Worm (Caenorhabditis elegans) whole organism, early embryonic: ENCODE measurements around the gene K05B2.2.

Experiments used
- F13C5.2 ChIP-seq: sonication (generic microtip); optimal IDR thresholded peaks from 2 replicates; lab custom pipeline; 2017; ENCODE audit warnings: mild to moderate bottlenecking, missing genetic modification characterization, inconsistent platforms, missing compliant biosample characterization
- aly-1 ChIP-seq: sonication (generic microtip); optimal IDR thresholded peaks from 2 replicates; lab custom pipeline; 2016; ENCODE audit warnings: missing genetic modification characterization, missing compliant biosample characterization
- ama-1 ChIP-seq: fragments of 150-350 bp; optimal IDR thresholded peaks from 2 replicates; lab custom pipeline; 2014
- ceh-36 ChIP-seq: sonication (generic microtip); optimal IDR thresholded peaks from 2 replicates; lab custom pipeline; 2016; ENCODE audit warnings: missing genetic modification characterization, inconsistent platforms, missing compliant biosample characterization
- ets-7 ChIP-seq: sonication (generic microtip); optimal IDR thresholded peaks from 2 replicates; lab custom pipeline; 2016; ENCODE audit warnings: missing genotype, missing genetic modification characterization, missing compliant biosample characterization
- flt-1 ChIP-seq: fragments of 200-800 bp; sonication (Bioruptor generic); IDR thresholded peaks from 2 replicates; pipeline ENCODE4 v1.3.6; 2022; ENCODE audit warnings: missing genetic modification characterization, missing compliant biosample characterization
- hmbx-1 ChIP-seq: sonication (generic microtip); optimal IDR thresholded peaks from 2 replicates; lab custom pipeline; 2016; ENCODE audit warnings: mild to moderate bottlenecking, missing genetic modification characterization, missing compliant biosample characterization
- hmg-4 ChIP-seq: fragments of 200-800 bp; sonication (Bioruptor generic); optimal IDR thresholded peaks from 2 replicates; lab custom pipeline; 2018; ENCODE audit warnings: mild to moderate bottlenecking, missing genetic modification characterization, missing compliant biosample characterization
- hnd-1 ChIP-seq: sonication (generic microtip); optimal IDR thresholded peaks from 2 replicates; lab custom pipeline; 2016; ENCODE audit warnings: missing genetic modification characterization, missing compliant biosample characterization
- pes-1 ChIP-seq: fragments of 200-800 bp; sonication (Bioruptor generic); IDR thresholded peaks from 2 replicates; pipeline ENCODE4 v1.3.6; 2022; ENCODE audit warnings: missing genetic modification reagents, missing genetic modification characterization, missing compliant biosample characterization
- scrt-1 ChIP-seq: fragments of 200-800 bp; sonication (Bioruptor generic); IDR thresholded peaks from 2 replicates; pipeline ENCODE4 v1.3.6; 2022; ENCODE audit warnings: missing genetic modification characterization, missing compliant biosample characterization
- tbx-11 ChIP-seq: fragments of 200-800 bp; sonication (Bioruptor generic); IDR thresholded peaks from 2 replicates; pipeline ENCODE4 v1.3.6; 2022; ENCODE audit warnings: missing genetic modification characterization, missing compliant biosample characterization
- tbx-37 ChIP-seq: fragments of 200-800 bp; sonication (Bioruptor generic); conservative IDR thresholded peaks from 2 replicates; pipeline ENCODE4 v1.3.6; 2022; ENCODE audit warnings: missing genetic modification reagents, missing genetic modification characterization, missing compliant biosample characterization

DNA sequence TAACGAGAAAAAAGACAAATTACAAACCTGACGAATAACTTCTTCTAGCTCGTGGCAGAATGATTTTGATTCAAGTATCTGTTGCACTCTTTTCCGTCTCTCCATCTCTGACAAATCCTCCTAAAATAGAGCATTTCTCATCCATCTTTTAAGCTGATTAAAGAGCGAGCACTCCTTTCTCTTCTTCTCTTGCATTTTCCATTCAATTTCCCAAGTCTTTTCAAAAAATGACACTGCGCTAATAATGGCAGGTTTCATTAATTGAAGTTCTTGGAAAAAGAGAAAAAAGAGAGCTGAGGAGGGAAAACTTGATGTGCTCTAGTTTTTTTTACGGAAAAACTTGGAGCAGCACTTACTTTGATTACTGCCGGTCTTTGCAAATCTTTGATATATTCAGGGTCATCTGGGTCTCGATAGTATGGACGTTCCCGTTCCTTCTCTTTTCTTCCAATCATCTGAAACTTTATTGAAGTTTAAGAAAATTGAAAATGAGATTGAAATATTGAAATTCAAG is 46.2 kb upstream of the K05B2.2 start, which contains the start of gene add-1:
- no peak for TF ChIP-seq flt-1
- TF ChIP-seq tbx-11: no peak
- no peak for TF ChIP-seq ama-1 (lab: Kevin White, UChicago)
- TF ChIP-seq scrt-1 (GFP tag; lab: Robert Waterston, UW): no peak
- TF ChIP-seq tbx-37: no peak
- no peak for TF ChIP-seq aly-1
- TF ChIP-seq hnd-1 (tag; lab: Kevin White, UChicago): no peak
- TF ChIP-seq ets-7 (tag; lab: Kevin White, UChicago): no peak
- no peak for TF ChIP-seq hmg-4 (GFP tag; lab: Kevin White, UChicago)
- no peak for TF ChIP-seq ceh-36 (tag; lab: Kevin White, UChicago)
- no peak for TF ChIP-seq hmbx-1 (tag; lab: Kevin White, UChicago)
- no peak for TF ChIP-seq F13C5.2
- TF ChIP-seq pes-1: no peak
